Fruit fly (Drosophila melanogaster): ENCODE results near the gene CG17328.

DNA sequence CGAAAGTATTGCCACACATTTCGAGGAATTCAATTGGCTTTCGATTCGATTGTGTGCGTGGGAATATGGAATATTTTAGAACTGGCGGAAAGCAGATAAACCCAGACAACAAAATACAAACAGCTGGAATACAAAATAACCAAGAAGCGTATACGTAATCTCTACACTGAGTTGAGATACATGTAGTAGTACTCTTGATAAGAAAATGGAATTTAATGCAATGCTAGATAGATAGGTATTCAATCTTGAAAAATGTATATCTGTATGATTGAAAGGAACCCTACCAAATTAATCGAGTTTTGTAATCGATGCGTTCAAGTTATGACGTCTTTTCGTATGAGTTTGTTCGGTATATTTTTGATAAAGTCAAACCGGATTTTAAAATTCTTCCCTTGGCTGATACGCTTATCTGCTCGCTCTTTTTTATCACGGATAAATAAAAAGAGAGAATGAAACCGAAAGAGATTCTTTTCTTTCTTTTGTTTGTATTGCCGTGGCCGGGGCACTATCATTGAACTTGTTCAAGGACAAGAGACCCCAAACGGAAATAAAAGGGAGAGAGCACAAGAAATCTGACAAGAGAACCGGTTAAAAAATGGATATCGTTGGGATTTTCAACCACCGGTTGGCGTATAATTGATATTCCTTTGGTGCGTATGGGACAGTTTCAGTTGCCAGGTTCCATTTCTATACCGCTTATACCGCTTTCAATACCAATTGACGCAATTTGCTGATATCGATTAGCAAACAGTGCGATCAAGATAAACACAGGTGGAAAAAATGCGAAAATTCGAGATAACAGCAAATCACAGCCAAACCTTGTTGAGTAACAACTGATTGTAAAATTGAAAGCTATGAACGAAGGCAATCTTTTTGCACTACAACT lies 44.3 kb upstream of the CG17328 start:
- TF ChIP-seq CG12768 (GFP tag; optimal IDR thresholded peaks at IDR 0.05), result no peak
- no peak for TF ChIP-seq pad (GFP tag; optimal IDR thresholded peaks at IDR 0.05)
- no peak for TF ChIP-seq tj (GFP tag; optimal IDR thresholded peaks at IDR 0.05)
- TF ChIP-seq CG7045 (GFP tag; optimal IDR thresholded peaks at IDR 0.05), result no peak

Measured in whole organism, adult.